Worm (Caenorhabditis elegans) whole organism, L4 larva: ENCODE measurements around the gene faxc-2.

Experiments used
- F10B5.3 ChIP-seq: sonication (generic microtip); optimal IDR thresholded peaks from 2 replicates; lab custom pipeline; 2016; ENCODE audit warnings: mild to moderate bottlenecking, missing genetic modification characterization, missing compliant biosample characterization
- F26F4.8 ChIP-seq: fragments of 200-800 bp; sonication (Bioruptor generic); conservative IDR thresholded peaks from 2 replicates; pipeline ENCODE4 v1.3.6; 2022; ENCODE audit warnings: missing genetic modification characterization, missing compliant biosample characterization
- F44E2.7 ChIP-seq: fragments of 200-800 bp; sonication (Bioruptor generic); IDR thresholded peaks from 2 replicates; pipeline ENCODE4 v2.1.2; 2022; ENCODE audit warnings: missing genetic modification characterization, missing compliant biosample characterization
- T26A8.4 ChIP-seq: fragments of 200-800 bp; sonication (Bioruptor generic); IDR thresholded peaks from 2 replicates; pipeline ENCODE4 v1.3.6; 2022; ENCODE audit warnings: missing genetic modification characterization, missing compliant biosample characterization
- Y75B8A.6 ChIP-seq: fragments of 200-800 bp; sonication (Bioruptor generic); IDR thresholded peaks from 2 replicates; pipeline ENCODE4 v1.3.6; 2022; ENCODE audit warnings: missing genetic modification reagents, missing genetic modification characterization, missing compliant biosample characterization
- aha-1 ChIP-seq: fragments of 150-350 bp; peaks from one replicate; lab custom pipeline; 2014; ENCODE audit warnings: missing biosample characterization, missing genetic modification characterization
- ama-1 ChIP-seq: fragments of 150-350 bp; optimal IDR thresholded peaks from 2 replicates; lab custom pipeline; 2014; ENCODE audit warnings: inconsistent platforms, mixed read lengths
- attf-4 ChIP-seq: sonication (generic microtip); optimal IDR thresholded peaks from 3 replicates; lab custom pipeline; 2017; ENCODE audit warnings: missing biosample characterization, missing genetic modification characterization
- ceh-20 ChIP-seq: fragments of 200-800 bp; sonication (Bioruptor generic); IDR thresholded peaks from 2 replicates; pipeline ENCODE4 v1.3.6; 2022; ENCODE audit warnings: missing genetic modification reagents, missing genetic modification characterization, missing compliant biosample characterization
- ceh-28 ChIP-seq: fragments of 150-350 bp; optimal IDR thresholded peaks from 2 replicates; lab custom pipeline; 2014; ENCODE audit warnings: missing biosample characterization, missing genetic modification reagents, missing genetic modification characterization
- ctbp-1 ChIP-seq: fragments of 200-800 bp; sonication (Bioruptor generic); IDR thresholded peaks from 2 replicates; pipeline ENCODE4 v1.3.6; 2022; ENCODE audit warnings: missing genetic modification reagents, missing genetic modification characterization, missing compliant biosample characterization
- daf-16 ChIP-seq, 3 experiments: sonication (generic microtip); optimal IDR thresholded peaks; 2 replicates each; lab custom pipeline; 2016 to 2017; ENCODE audit warnings: missing genetic modification characterization in 3 of 3, missing genetic modification reagents in 3 of 3, mild to moderate bottlenecking in 2 of 3, missing compliant biosample characterization in 2 of 3, missing biosample characterization in 1 of 3, moderate library complexity in 1 of 3
- daf-19 ChIP-seq: fragments of 200-800 bp; sonication (Bioruptor generic); conservative IDR thresholded peaks from 2 replicates; pipeline ENCODE4 v1.3.6; 2022; ENCODE audit warnings: missing genetic modification characterization, missing compliant biosample characterization
- dmd-6 ChIP-seq: fragments of 200-800 bp; sonication (Bioruptor generic); IDR thresholded peaks from 2 replicates; pipeline ENCODE4 v1.3.6; 2022; ENCODE audit warnings: missing genetic modification reagents, missing genetic modification characterization, missing compliant biosample characterization
- dmd-9 ChIP-seq: fragments of 200-800 bp; sonication (Bioruptor generic); IDR thresholded peaks from 2 replicates; pipeline ENCODE4 v1.3.6; 2022; ENCODE audit warnings: missing genetic modification reagents, missing genetic modification characterization, missing compliant biosample characterization
- duxl-1 ChIP-seq: sonication (generic microtip); optimal IDR thresholded peaks from 2 replicates; lab custom pipeline; 2016; ENCODE audit warnings: mild to moderate bottlenecking, missing genetic modification characterization, moderate library complexity, missing compliant biosample characterization; ENCODE audit not compliant: poor library complexity
- egl-27 ChIP-seq: sonication (generic microtip); optimal IDR thresholded peaks from 3 replicates; lab custom pipeline; 2017; ENCODE audit warnings: missing biosample characterization, missing genetic modification reagents, missing genetic modification characterization
- fos-1 ChIP-seq: fragments of 150-350 bp; optimal IDR thresholded peaks from 2 replicates; lab custom pipeline; 2014; ENCODE audit warnings: missing biosample characterization, missing genetic modification characterization
- hlh-11 ChIP-seq: fragments of 200-800 bp; sonication (Bioruptor generic); optimal IDR thresholded peaks from 2 replicates; lab custom pipeline; 2018; ENCODE audit warnings: mild to moderate bottlenecking, missing genetic modification characterization, missing compliant biosample characterization
- hmg-1.1 ChIP-seq: fragments of 200-800 bp; sonication (Bioruptor generic); IDR thresholded peaks from 2 replicates; pipeline ENCODE4 v1.3.6; 2022; ENCODE audit warnings: missing genetic modification reagents, missing genetic modification characterization, missing compliant biosample characterization
- jun-1 ChIP-seq: fragments of 150-350 bp; optimal IDR thresholded peaks from 2 replicates; lab custom pipeline; 2014; ENCODE audit warnings: missing biosample characterization, missing genetic modification reagents, missing genetic modification characterization
- lin-15B ChIP-seq: fragments of 150-350 bp; sonication (generic microtip); optimal IDR thresholded peaks from 3 replicates; lab custom pipeline; 2014; ENCODE audit warnings: missing biosample characterization, missing genetic modification characterization
- lin-29 ChIP-seq: fragments of 200-800 bp; sonication (Bioruptor generic); IDR thresholded peaks from 2 replicates; pipeline ENCODE4 v1.3.6; 2022; ENCODE audit warnings: missing genetic modification reagents, missing genetic modification characterization, missing compliant biosample characterization
- lir-3 ChIP-seq: sonication (generic microtip); optimal IDR thresholded peaks from 2 replicates; lab custom pipeline; 2016; ENCODE audit warnings: mild to moderate bottlenecking, missing genetic modification characterization, missing compliant biosample characterization
- lsy-2 ChIP-seq, 2 experiments: fragments of 150-350 bp in 1 of 2; sonication (generic microtip) in 1 of 2; optimal IDR thresholded peaks; 2 replicates each; lab custom pipeline; 2014 to 2017; ENCODE audit warnings: missing biosample characterization in 2 of 2, missing genetic modification characterization in 2 of 2
- madf-9 ChIP-seq: fragments of 200-800 bp; sonication (Bioruptor generic); conservative IDR thresholded peaks from 2 replicates; pipeline ENCODE4 v1.3.6; 2022; ENCODE audit warnings: missing genetic modification reagents, missing genetic modification characterization, missing compliant biosample characterization
- mes-2 ChIP-seq: sonication (generic microtip); optimal IDR thresholded peaks from 2 replicates; lab custom pipeline; 2016; ENCODE audit warnings: missing genotype, mild to moderate bottlenecking, missing genetic modification characterization, missing compliant biosample characterization; ENCODE audit not compliant: poor library complexity, severe bottlenecking
- mxl-3 ChIP-seq: fragments of 200-800 bp; sonication (Bioruptor generic); optimal IDR thresholded peaks from 2 replicates; lab custom pipeline; 2018; ENCODE audit warnings: mild to moderate bottlenecking, missing genetic modification characterization, missing compliant biosample characterization
- nhr-10 ChIP-seq: fragments of 150-350 bp; optimal IDR thresholded peaks from 2 replicates; lab custom pipeline; 2014; ENCODE audit warnings: missing biosample characterization, missing genetic modification characterization
- nhr-237 ChIP-seq: sonication (generic microtip); optimal IDR thresholded peaks from 2 replicates; lab custom pipeline; 2017; ENCODE audit warnings: missing biosample characterization, missing genetic modification characterization
- nhr-25 ChIP-seq: sonication (generic microtip); optimal IDR thresholded peaks from 2 replicates; lab custom pipeline; 2017; ENCODE audit warnings: missing genetic modification characterization, mild to moderate bottlenecking, missing compliant biosample characterization, antibody characterized with exemption, moderate library complexity, borderline replicate concordance; ENCODE audit not compliant: insufficient read depth
- pqm-1 ChIP-seq: sonication (generic microtip); optimal IDR thresholded peaks from 2 replicates; lab custom pipeline; 2017; ENCODE audit warnings: missing biosample characterization, missing genetic modification characterization
- set-16 ChIP-seq: fragments of 200-800 bp; sonication (Bioruptor generic); IDR thresholded peaks from 2 replicates; pipeline ENCODE4 v1.3.6; 2022; ENCODE audit warnings: missing genetic modification reagents, missing genetic modification characterization, missing compliant biosample characterization
- skn-1 ChIP-seq: fragments of 150-350 bp; optimal IDR thresholded peaks from 2 replicates; lab custom pipeline; 2014; ENCODE audit warnings: missing biosample characterization, missing genetic modification characterization
- snpc-4 ChIP-seq: fragments of 150-350 bp; optimal IDR thresholded peaks from 2 replicates; lab custom pipeline; 2014; ENCODE audit warnings: missing biosample characterization, missing genetic modification characterization
- unc-62 ChIP-seq, 3 experiments: fragments of 150-350 bp in 1 of 3; sonication (generic microtip); optimal IDR thresholded peaks in 2 of 3; peaks in 1 of 3; 1 replicate in 1 of 3; 2 replicates in 2 of 3; lab custom pipeline; 2014 to 2017; ENCODE audit warnings: missing biosample characterization in 3 of 3, missing genetic modification characterization in 3 of 3, missing genetic modification reagents in 3 of 3, missing genotype in 1 of 3
- vab-7 ChIP-seq: fragments of 200-800 bp; sonication (Bioruptor generic); IDR thresholded peaks from 2 replicates; pipeline ENCODE4 v1.3.6; 2022; ENCODE audit warnings: missing genetic modification reagents, missing genetic modification characterization, missing compliant biosample characterization
- zfp-2 ChIP-seq: sonication (generic microtip); optimal IDR thresholded peaks from 2 replicates; lab custom pipeline; 2016; ENCODE audit warnings: mild to moderate bottlenecking, missing genetic modification characterization, missing compliant biosample characterization
- zip-2 ChIP-seq: fragments of 150-350 bp; optimal IDR thresholded peaks from 2 replicates; lab custom pipeline; 2014; ENCODE audit warnings: missing biosample characterization, missing genetic modification characterization
- ztf-11 ChIP-seq: fragments of 150-350 bp; optimal IDR thresholded peaks from 2 replicates; lab custom pipeline; 2014; ENCODE audit warnings: missing biosample characterization, missing genetic modification characterization

faxc-2 gene

DNA sequence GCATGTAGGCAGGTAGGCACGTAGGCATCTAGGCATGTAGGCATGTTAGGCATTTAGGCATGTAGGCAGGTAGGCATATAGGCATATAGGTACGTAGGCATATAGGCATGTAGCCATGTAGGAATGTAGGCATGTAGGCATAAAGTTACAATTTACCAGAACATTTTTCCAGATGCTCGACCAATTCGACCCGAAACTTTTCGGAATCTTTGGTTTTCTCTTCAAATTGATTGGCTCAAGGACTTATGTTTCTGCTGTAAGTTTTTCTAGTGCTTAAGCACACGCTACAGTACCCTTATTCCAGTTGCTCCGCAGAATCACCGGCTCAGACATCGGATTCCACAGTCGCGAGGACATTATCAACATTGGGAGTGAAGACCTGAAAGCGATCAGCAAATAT, 1.1 kb downstream of the faxc-2 start:
- TF ChIP-seq nhr-25 (tag; lab: Kevin White, UChicago) (no peak), zfp-2 (tag; lab: Kevin White, UChicago) (no peak), F26F4.8 (GFP tag; lab: Robert Waterston, UW) (no peak), set-16 (GFP tag; lab: Robert Waterston, UW) (no peak), aha-1 (tag; lab: Kevin White, UChicago) (peak; percentile 89), unc-62 (GFP tag; optimal IDR thresholded peaks at IDR 0.05 in 1 of 2; lab: Kevin White, UChicago) (peak in 1 of 2 experiments; percentile 51), unc-62 (tag; optimal IDR thresholded peaks at IDR 0.05; lab: Kevin White, UChicago) (no peak), F10B5.3 (tag; lab: Kevin White, UChicago) (no peak), daf-19 (GFP tag; lab: Robert Waterston, UW) (no peak), lir-3 (no peak)

DNA sequence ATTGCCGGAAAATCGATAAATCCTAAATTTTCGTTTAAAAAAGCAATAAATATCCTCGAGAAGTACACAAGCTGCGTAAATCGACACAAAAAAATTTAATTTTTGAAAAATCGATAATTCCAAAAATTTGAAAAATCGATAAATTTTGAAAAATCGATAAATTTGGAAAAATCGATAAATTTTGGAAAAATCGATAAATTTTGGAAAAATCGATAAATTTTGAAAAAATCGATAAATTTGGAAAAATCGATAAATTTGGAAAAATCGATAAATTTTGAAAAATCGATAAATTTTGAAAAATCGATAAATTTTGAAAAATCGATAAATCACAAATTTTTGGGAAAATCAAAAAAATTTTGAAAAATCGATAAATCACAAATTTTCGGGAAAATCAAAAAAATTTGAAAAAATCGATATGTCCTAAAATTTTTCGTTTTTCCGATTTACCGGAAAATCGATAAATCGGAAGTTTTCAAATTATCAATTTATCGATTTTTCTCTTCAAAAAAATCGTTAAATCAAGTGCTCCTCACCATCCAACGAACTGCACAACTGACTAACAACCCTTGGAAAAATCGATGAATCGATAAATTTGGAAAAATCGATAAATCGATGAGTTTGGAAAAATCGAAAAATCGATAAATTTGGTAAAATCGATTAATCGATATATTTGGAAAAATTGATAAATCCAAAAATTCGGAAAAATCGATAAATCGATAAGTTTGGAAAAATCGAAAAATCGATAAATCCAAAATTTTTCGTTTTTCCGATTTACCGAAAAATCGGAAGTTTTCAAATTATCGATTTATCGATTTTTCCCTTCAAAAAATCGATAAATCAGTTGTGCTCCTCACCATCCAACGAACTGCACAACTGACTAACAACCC, 6.8 kb downstream of the faxc-2 start:
- no peak for TF ChIP-seq ctbp-1 (GFP tag; lab: Robert Waterston, UW)
- TF ChIP-seq ceh-28 (tag; lab: Kevin White, UChicago): peak; percentile 100

DNA sequence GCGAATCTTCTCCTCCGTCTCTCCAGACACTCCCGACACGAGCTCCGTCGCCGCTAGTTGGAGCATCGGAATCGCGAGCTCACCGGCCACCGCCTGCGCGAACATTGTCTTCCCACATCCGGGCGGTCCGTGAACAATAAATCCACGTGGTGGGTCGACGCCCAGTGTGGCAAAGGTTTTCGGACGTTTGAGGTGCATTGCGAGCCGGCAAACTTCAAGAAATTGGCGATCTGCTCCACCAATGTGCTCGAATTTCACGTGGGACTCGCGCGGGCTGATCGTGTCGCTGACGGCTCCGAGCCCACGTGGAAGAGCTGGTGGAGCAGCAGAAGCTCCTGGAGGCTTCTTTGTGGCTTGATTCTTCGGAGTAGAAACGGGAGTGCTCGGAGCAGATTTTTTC, 7.5 kb downstream of the faxc-2 start:
- TF ChIP-seq ama-1 (lab: Kevin White, UChicago): no peak
- TF ChIP-seq lsy-2 (tag; optimal IDR thresholded peaks at IDR 0.05; lab: Kevin White, UChicago): no peak
- no peak for TF ChIP-seq hmg-1.1 (GFP tag; lab: Robert Waterston, UW)
- 0 out of 2 replicates have a peak, but pooled peaks have one; percentile 13 for TF ChIP-seq dmd-9 (GFP tag; lab: Robert Waterston, UW)
- no peak for TF ChIP-seq madf-9 (GFP tag; lab: Robert Waterston, UW)
- TF ChIP-seq lin-29 (GFP tag; lab: Robert Waterston, UW): no peak
- TF ChIP-seq daf-16 (GFP tag; optimal IDR thresholded peaks at IDR 0.05; lab: Kevin White, UChicago): no peak
- no peak for TF ChIP-seq daf-16 (tag; optimal IDR thresholded peaks at IDR 0.05; lab: Kevin White, UChicago)
- no peak for TF ChIP-seq hlh-11 (tag; lab: Kevin White, UChicago)
- peak; percentile 84 for TF ChIP-seq set-16 (GFP tag; lab: Robert Waterston, UW)
- no peak for TF ChIP-seq zip-2 (tag; lab: Kevin White, UChicago)
- TF ChIP-seq attf-4 (tag; lab: Kevin White, UChicago): no peak
- TF ChIP-seq F44E2.7 (GFP tag; lab: Robert Waterston, UW): no peak

DNA sequence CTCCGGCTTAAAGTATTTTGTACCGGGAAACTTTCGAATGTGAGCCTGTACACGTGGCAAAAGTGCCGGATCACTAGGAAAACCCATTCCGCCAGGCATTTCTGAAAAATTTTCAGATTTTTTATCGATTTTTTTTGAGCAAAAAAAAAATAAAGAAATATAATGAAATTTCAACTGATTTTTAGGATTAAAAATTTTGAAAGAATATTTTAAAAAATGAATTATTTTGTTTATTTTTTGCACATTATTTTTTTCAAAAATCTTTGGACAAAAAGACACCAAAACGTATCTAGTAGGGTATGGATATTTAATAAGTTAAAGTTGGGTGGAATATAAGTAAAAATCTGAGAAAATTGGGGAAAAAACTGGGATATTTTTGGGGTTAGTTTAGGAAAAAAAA, 11.7 kb downstream of the faxc-2 start, which contains the start of gene mac-1:
Gene mac-1 (minus strand): TSS at position 101 of the 400 bp plus-strand sequence.
- TF ChIP-seq T26A8.4 (GFP tag; lab: Robert Waterston, UW): no peak
- no peak for TF ChIP-seq skn-1 (tag; lab: Kevin White, UChicago)
- no peak for TF ChIP-seq mes-2 (tag; lab: Kevin White, UChicago)
- no peak for TF ChIP-seq madf-9 (GFP tag; lab: Robert Waterston, UW)
- no peak for TF ChIP-seq ztf-11 (tag; lab: Kevin White, UChicago)
- no peak for TF ChIP-seq Y75B8A.6
- TF ChIP-seq aha-1 (tag; lab: Kevin White, UChicago): no peak
- no peak for TF ChIP-seq vab-7 (GFP tag; lab: Robert Waterston, UW)
- no peak for TF ChIP-seq snpc-4 (tag; lab: Kevin White, UChicago)
- no peak for TF ChIP-seq nhr-10
- TF ChIP-seq ceh-20 (GFP tag; lab: Robert Waterston, UW): no peak
- no peak for TF ChIP-seq pqm-1 (tag; lab: Kevin White, UChicago)
- no peak for TF ChIP-seq mxl-3
- no peak for TF ChIP-seq duxl-1
- no peak for TF ChIP-seq nhr-237 (tag; lab: Kevin White, UChicago)
- TF ChIP-seq dmd-6 (GFP tag; lab: Robert Waterston, UW): no peak
- no peak for TF ChIP-seq jun-1 (tag; lab: Kevin White, UChicago)
- no peak for TF ChIP-seq lin-15B (tag; lab: Kevin White, UChicago)
- TF ChIP-seq fos-1 (tag; lab: Kevin White, UChicago): no peak
- no peak for TF ChIP-seq egl-27 (tag; lab: Kevin White, UChicago)
